Worm (Caenorhabditis elegans): ENCODE results near the gene ZK938.1.

ZK938.1 gene

ce11 chrII:9829108-9829507, at the start of gene ZK938.1:
ZK938.1 (plus strand) TSS chrII:9829408.
- TF ChIP-seq W03F9.2 (tag; optimal IDR thresholded peaks at IDR 0.05) (no peak), dao-5 (tag; optimal IDR thresholded peaks at IDR 0.05) (no peak), him-1 (tag; optimal IDR thresholded peaks at IDR 0.05) (no peak)

ce11 chrII:9781842-9782241, 47.4 kb upstream of the ZK938.1 start, which contains the start of gene cyp-13A1:
cyp-13A1 (minus strand) TSS chrII:9781997.
- TF ChIP-seq W03F9.2 (tag; optimal IDR thresholded peaks at IDR 0.05), result no peak

- TF ChIP-seq dao-5 (tag; optimal IDR thresholded peaks at IDR 0.05), result no peak
- no peak for TF ChIP-seq him-1 (tag; optimal IDR thresholded peaks at IDR 0.05)
- TF ChIP-seq W03F9.2 (tag; optimal IDR thresholded peaks at IDR 0.05), result no peak
Measured at ce11 chrII:9782337-9782736, 46.9 kb upstream of the ZK938.1 start, which contains the start of gene T10B9.14. T10B9.14 (minus strand) TSS chrII:9782437.

- TF ChIP-seq him-1 (tag; optimal IDR thresholded peaks at IDR 0.05) (no peak), dao-5 (tag; optimal IDR thresholded peaks at IDR 0.05) (no peak), W03F9.2 (tag; optimal IDR thresholded peaks at IDR 0.05) (no peak)
Measured at ce11 chrII:9786215-9786614, 43.0 kb upstream of the ZK938.1 start.

ce11 chrII:9787395-9788152, 41.6 kb upstream of the ZK938.1 start, which contains the start of gene cyp-13A2:
cyp-13A2 (minus strand) TSS chrII:9787629.
- TF ChIP-seq dao-5 (tag; optimal IDR thresholded peaks at IDR 0.05) (no peak), him-1 (tag; optimal IDR thresholded peaks at IDR 0.05) (no peak), W03F9.2 (tag; optimal IDR thresholded peaks at IDR 0.05) (no peak)

ce11 chrII:9791185-9791584, 38.0 kb upstream of the ZK938.1 start:
- TF ChIP-seq dao-5 (tag; optimal IDR thresholded peaks at IDR 0.05), result no peak
- no peak for TF ChIP-seq him-1 (tag; optimal IDR thresholded peaks at IDR 0.05)
- TF ChIP-seq W03F9.2 (tag; optimal IDR thresholded peaks at IDR 0.05), result no peak

ce11 chrII:9793197-9793596, 36.0 kb upstream of the ZK938.1 start, which contains the start of gene cyp-13A3:
cyp-13A3 (minus strand) TSS chrII:9793297.
- TF ChIP-seq him-1 (tag; optimal IDR thresholded peaks at IDR 0.05), result no peak
- TF ChIP-seq W03F9.2 (tag; optimal IDR thresholded peaks at IDR 0.05), result no peak
- no peak for TF ChIP-seq dao-5 (tag; optimal IDR thresholded peaks at IDR 0.05)

ce11 chrII:9797664-9798063, 31.5 kb upstream of the ZK938.1 start, which contains the start of gene cyp-13A4:
cyp-13A4 (minus strand) TSS chrII:9797740.
- no peak for TF ChIP-seq W03F9.2 (tag; optimal IDR thresholded peaks at IDR 0.05)
- no peak for TF ChIP-seq him-1 (tag; optimal IDR thresholded peaks at IDR 0.05)
- no peak for TF ChIP-seq dao-5 (tag; optimal IDR thresholded peaks at IDR 0.05)

ce11 chrII:9800251-9800650, 29.0 kb upstream of the ZK938.1 start, which contains the start of gene cyp-13A5:
cyp-13A5 (minus strand) TSS chrII:9800362.
- TF ChIP-seq him-1 (tag; optimal IDR thresholded peaks at IDR 0.05) (no peak), dao-5 (tag; optimal IDR thresholded peaks at IDR 0.05) (no peak), W03F9.2 (tag; optimal IDR thresholded peaks at IDR 0.05) (no peak)

- no peak for TF ChIP-seq W03F9.2 (tag; optimal IDR thresholded peaks at IDR 0.05)
- TF ChIP-seq dao-5 (tag; optimal IDR thresholded peaks at IDR 0.05), result no peak
- TF ChIP-seq him-1 (tag; optimal IDR thresholded peaks at IDR 0.05), result no peak
Measured at ce11 chrII:9802642-9803041, 26.6 kb upstream of the ZK938.1 start, which contains the start of gene cyp-13A6. cyp-13A6 (minus strand) TSS chrII:9802821.

ce11 chrII:9803320-9803719, 25.9 kb upstream of the ZK938.1 start, which contains the start of gene cyp-13A7:
cyp-13A7 (plus strand) TSS chrII:9803620.
- TF ChIP-seq W03F9.2 (tag; optimal IDR thresholded peaks at IDR 0.05), result no peak
- no peak for TF ChIP-seq dao-5 (tag; optimal IDR thresholded peaks at IDR 0.05)
- no peak for TF ChIP-seq him-1 (tag; optimal IDR thresholded peaks at IDR 0.05)

- no peak for TF ChIP-seq dao-5 (tag; optimal IDR thresholded peaks at IDR 0.05)
- TF ChIP-seq W03F9.2 (tag; optimal IDR thresholded peaks at IDR 0.05), result no peak
- TF ChIP-seq him-1 (tag; optimal IDR thresholded peaks at IDR 0.05), result no peak
Measured at ce11 chrII:9807519-9807972, 21.7 kb upstream of the ZK938.1 start, which contains the start of gene cyp-13A8. cyp-13A8 (minus strand) TSS chrII:9807569.

ce11 chrII:9826946-9827345, 2.3 kb upstream of the ZK938.1 start:
- TF ChIP-seq him-1 (tag; optimal IDR thresholded peaks at IDR 0.05) (no peak), W03F9.2 (tag; optimal IDR thresholded peaks at IDR 0.05) (no peak), dao-5 (tag; optimal IDR thresholded peaks at IDR 0.05) (no peak)

ce11 chrII:9827852-9828251, 1.4 kb upstream of the ZK938.1 start, which contains the start of gene eyg-1:
eyg-1 (minus strand) TSS chrII:9827952.
- TF ChIP-seq W03F9.2 (tag; optimal IDR thresholded peaks at IDR 0.05) (no peak), dao-5 (tag; optimal IDR thresholded peaks at IDR 0.05) (no peak), him-1 (tag; optimal IDR thresholded peaks at IDR 0.05) (no peak)

Data from whole organism, L4/young adult.